Fruit fly (Drosophila melanogaster) whole organism, pupa: ENCODE results near the gene CG34155.

Experiments
- CG10348 ChIP-seq: fragments of 200-800 bp; sonication (Bioruptor generic); IDR thresholded peaks from 2 replicates; pipeline ENCODE4 v1.3.6; 2022; ENCODE audit warnings: missing biosample characterization, missing genetic modification characterization
- CG12605 ChIP-seq: fragments of 200-800 bp; sonication (Bioruptor generic); IDR thresholded peaks from 2 replicates; pipeline ENCODE4 v1.3.6; 2022; ENCODE audit warnings: missing biosample characterization, missing genetic modification characterization
- CG13204 ChIP-seq: fragments of 200-800 bp; sonication (Bioruptor generic); optimal IDR thresholded peaks from 2 replicates; lab custom pipeline; 2018; ENCODE audit warnings: missing biosample characterization, mild to moderate bottlenecking, missing genetic modification characterization, moderate library complexity
- CG14655 ChIP-seq: fragments of 200-800 bp; sonication (Bioruptor generic); optimal IDR thresholded peaks from 3 replicates; lab custom pipeline; 2017; ENCODE audit warnings: mild to moderate bottlenecking, missing biosample characterization, missing genetic modification reagents, missing genetic modification characterization
- CG15710 ChIP-seq: fragments of 200-800 bp; sonication (Bioruptor generic); optimal IDR thresholded peaks from 2 replicates; lab custom pipeline; 2018; ENCODE audit warnings: missing biosample characterization, mild to moderate bottlenecking, missing genetic modification characterization, moderate library complexity
- CG17806 ChIP-seq: fragments of 200-800 bp; sonication (Bioruptor generic); optimal IDR thresholded peaks from 2 replicates; lab custom pipeline; 2018; ENCODE audit warnings: missing biosample characterization, mild to moderate bottlenecking, missing genetic modification characterization, moderate library complexity
- CG32121 ChIP-seq: fragments of 200-800 bp; sonication (Bioruptor generic); IDR thresholded peaks from 2 replicates; pipeline ENCODE4 v1.3.6; 2022; ENCODE audit warnings: missing biosample characterization, missing genetic modification characterization
- CG34367 ChIP-seq: fragments of 200-800 bp; sonication (Bioruptor generic); optimal IDR thresholded peaks from 2 replicates; lab custom pipeline; 2018; ENCODE audit warnings: missing biosample characterization, mild to moderate bottlenecking, missing genetic modification characterization
- CG4496 ChIP-seq: fragments of 200-800 bp; sonication (Bioruptor generic); IDR thresholded peaks from 3 replicates; pipeline ENCODE4 v1.3.6; 2022; ENCODE audit warnings: missing biosample characterization, missing genetic modification characterization
- CG8159 ChIP-seq: fragments of 200-800 bp; sonication (Bioruptor generic); optimal IDR thresholded peaks from 3 replicates; lab custom pipeline; 2018; ENCODE audit warnings: missing biosample characterization, mild to moderate bottlenecking, missing genetic modification characterization, moderate library complexity
- CG8301 ChIP-seq: fragments of 200-800 bp; sonication (Bioruptor generic); optimal IDR thresholded peaks from 2 replicates; lab custom pipeline; 2018; ENCODE audit warnings: missing biosample characterization, mild to moderate bottlenecking, missing genetic modification characterization
- CG9948 ChIP-seq: fragments of 200-800 bp; sonication (Bioruptor generic); optimal IDR thresholded peaks from 2 replicates; lab custom pipeline; 2018; ENCODE audit warnings: missing biosample characterization, mild to moderate bottlenecking, missing genetic modification characterization, moderate library complexity
- D1 ChIP-seq: fragments of 200-800 bp; sonication (Bioruptor generic); optimal IDR thresholded peaks from 2 replicates; lab custom pipeline; 2018; ENCODE audit warnings: missing biosample characterization, mild to moderate bottlenecking, missing genetic modification characterization, moderate library complexity
- EcR ChIP-seq: fragments of 200-800 bp; sonication (Bioruptor generic); optimal IDR thresholded peaks from 3 replicates; lab custom pipeline; 2019; ENCODE audit warnings: missing biosample characterization, missing genetic modification characterization, mild to moderate bottlenecking, moderate library complexity, missing genetic modification reagents
- Ets98B ChIP-seq: fragments of 200-800 bp; sonication (Bioruptor generic); IDR thresholded peaks from 2 replicates; pipeline ENCODE4 v1.3.6; 2022; ENCODE audit warnings: missing biosample characterization, missing genetic modification characterization
- Pif1A ChIP-seq: fragments of 200-800 bp; sonication (Bioruptor generic); optimal IDR thresholded peaks from 3 replicates; lab custom pipeline; 2016; ENCODE audit warnings: missing biosample characterization, missing genetic modification characterization
- Pif1B ChIP-seq: fragments of 200-800 bp; sonication (Bioruptor generic); optimal IDR thresholded peaks from 3 replicates; lab custom pipeline; 2016; ENCODE audit warnings: missing biosample characterization, missing genetic modification characterization
- Snoo ChIP-seq: fragments of 200-800 bp; sonication (Bioruptor generic); optimal IDR thresholded peaks from 3 replicates; lab custom pipeline; 2017; ENCODE audit warnings: missing biosample characterization, mild to moderate bottlenecking, missing genetic modification characterization, inconsistent platforms
- fd96Ca ChIP-seq: fragments of 200-800 bp; sonication (Bioruptor generic); IDR thresholded peaks from 3 replicates; pipeline ENCODE4 v1.3.6; 2022; ENCODE audit warnings: missing biosample characterization, missing genetic modification characterization
- gl ChIP-seq: fragments of 200-800 bp; sonication (Bioruptor generic); optimal IDR thresholded peaks from 2 replicates; lab custom pipeline; 2018; ENCODE audit warnings: missing biosample characterization, mild to moderate bottlenecking, missing genetic modification characterization
- rn ChIP-seq: fragments of 200-800 bp; sonication (Bioruptor generic); IDR thresholded peaks from 2 replicates; pipeline ENCODE4 v1.3.6; 2022; ENCODE audit warnings: missing biosample characterization, missing genetic modification characterization

CG34155 gene

dm6 chr3R:30562733-30563259 lies 2.8 kb upstream of the CG34155 start:
- TF ChIP-seq CG8301 (tag; lab: Kevin White, UChicago): no peak
- no peak for TF ChIP-seq CG9948
- no peak for TF ChIP-seq CG10348
- no peak for TF ChIP-seq Snoo (tag; lab: Kevin White, UChicago)
- no peak for TF ChIP-seq rn (GFP tag; lab: Robert Waterston, UW)
- no peak for TF ChIP-seq EcR (GFP tag; lab: Kevin White, UChicago)
- no peak for TF ChIP-seq CG8159 (tag; lab: Kevin White, UChicago)
- TF ChIP-seq CG13204 (GFP tag; lab: Kevin White, UChicago): no peak
- no peak for TF ChIP-seq D1 (tag; lab: Kevin White, UChicago)
- no peak for TF ChIP-seq CG32121 (GFP tag; lab: Robert Waterston, UW)
- TF ChIP-seq CG14655: no peak
- TF ChIP-seq Pif1B: no peak
- TF ChIP-seq CG12605 (GFP tag; lab: Robert Waterston, UW): no peak; the same call in 1 of the 2 replicates
- no peak for TF ChIP-seq gl
- TF ChIP-seq CG4496: no peak
- TF ChIP-seq, all 21 proteins: peak for 0

- no peak for TF ChIP-seq gl
- no peak for TF ChIP-seq CG8159 (tag; lab: Kevin White, UChicago)
- no peak for TF ChIP-seq CG10348
- no peak for TF ChIP-seq Pif1A (GFP tag; lab: Kevin White, UChicago)
- no peak for TF ChIP-seq CG8301 (tag; lab: Kevin White, UChicago)
- no peak for TF ChIP-seq CG32121 (GFP tag; lab: Robert Waterston, UW)
- TF ChIP-seq rn (GFP tag; lab: Robert Waterston, UW): no peak
- no peak for TF ChIP-seq CG4496
- TF ChIP-seq Pif1B: no peak
- no peak for TF ChIP-seq CG15710
- TF ChIP-seq Snoo (tag; lab: Kevin White, UChicago): no peak
- TF ChIP-seq fd96Ca (GFP tag; lab: Robert Waterston, UW): no peak
- no peak for TF ChIP-seq CG34367 (tag; lab: Kevin White, UChicago)
- TF ChIP-seq CG12605 (GFP tag; lab: Robert Waterston, UW): no peak
- no peak for TF ChIP-seq Ets98B (GFP tag; lab: Robert Waterston, UW)
- TF ChIP-seq CG13204 (GFP tag; lab: Kevin White, UChicago): no peak
Observed at dm6 chr3R:30561207-30561606, 1.2 kb upstream of the CG34155 start.

dm6 chr3R:30552548-30552947 lies 7.5 kb downstream of the CG34155 start:
- TF ChIP-seq CG13204 (GFP tag; lab: Kevin White, UChicago) (no peak), CG4496 (no peak), CG15710 (no peak), fd96Ca (GFP tag; lab: Robert Waterston, UW) (no peak), CG12605 (GFP tag; lab: Robert Waterston, UW) (no peak), CG8301 (tag; lab: Kevin White, UChicago) (no peak), EcR (GFP tag; lab: Kevin White, UChicago) (no peak), CG34367 (tag; lab: Kevin White, UChicago) (no peak), CG14655 (peak; percentile 3), CG32121 (GFP tag; lab: Robert Waterston, UW) (peak; percentile 27; the same call in 1 of the 2 replicates)

dm6 chr3R:30550044-30550443 lies 10.0 kb downstream of the CG34155 start:
- TF ChIP-seq CG13204 (GFP tag; lab: Kevin White, UChicago): no peak
- TF ChIP-seq CG15710: no peak
- TF ChIP-seq CG8301 (tag; lab: Kevin White, UChicago): peak; percentile 11
- TF ChIP-seq CG8159 (tag; lab: Kevin White, UChicago): peak; percentile 5
- no peak for TF ChIP-seq fd96Ca (GFP tag; lab: Robert Waterston, UW)
- no peak for TF ChIP-seq D1 (tag; lab: Kevin White, UChicago)
- no peak for TF ChIP-seq CG32121 (GFP tag; lab: Robert Waterston, UW)
- TF ChIP-seq gl: no peak
- TF ChIP-seq CG14655: peak; percentile 25
- TF ChIP-seq CG10348: no peak
- TF ChIP-seq Pif1A (GFP tag; lab: Kevin White, UChicago): no peak
- no peak for TF ChIP-seq rn (GFP tag; lab: Robert Waterston, UW)
- no peak for TF ChIP-seq EcR (GFP tag; lab: Kevin White, UChicago)
- TF ChIP-seq Ets98B (GFP tag; lab: Robert Waterston, UW): 0 out of 2 replicates have a peak, but pooled peaks have one; percentile 16

- no peak for TF ChIP-seq CG9948
- TF ChIP-seq Pif1A (GFP tag; lab: Kevin White, UChicago): no peak
- no peak for TF ChIP-seq CG8301 (tag; lab: Kevin White, UChicago)
- no peak for TF ChIP-seq Pif1B
- no peak for TF ChIP-seq EcR (GFP tag; lab: Kevin White, UChicago)
- TF ChIP-seq gl: no peak
- no peak for TF ChIP-seq CG8159 (tag; lab: Kevin White, UChicago)
- TF ChIP-seq CG4496: no peak
- no peak for TF ChIP-seq CG14655
- no peak for TF ChIP-seq CG34367 (tag; lab: Kevin White, UChicago)
Observed at dm6 chr3R:30544974-30545373, 15.0 kb downstream of the CG34155 start.

dm6 chr3R:30541469-30541868 lies 18.5 kb downstream of the CG34155 start:
- no peak for TF ChIP-seq CG8159 (tag; lab: Kevin White, UChicago)
- no peak for TF ChIP-seq CG9948
- TF ChIP-seq CG8301 (tag; lab: Kevin White, UChicago): no peak
- TF ChIP-seq rn (GFP tag; lab: Robert Waterston, UW): no peak
- TF ChIP-seq CG34367 (tag; lab: Kevin White, UChicago): no peak
- TF ChIP-seq Pif1B: no peak
- TF ChIP-seq Snoo (tag; lab: Kevin White, UChicago): no peak
- TF ChIP-seq CG17806 (tag; lab: Kevin White, UChicago): no peak
- TF ChIP-seq CG13204 (GFP tag; lab: Kevin White, UChicago): no peak
- TF ChIP-seq fd96Ca (GFP tag; lab: Robert Waterston, UW): no peak
- no peak for TF ChIP-seq Ets98B (GFP tag; lab: Robert Waterston, UW)
- no peak for TF ChIP-seq CG15710
- no peak for TF ChIP-seq EcR (GFP tag; lab: Kevin White, UChicago)
- TF ChIP-seq CG14655: no peak
